Fruit fly (Drosophila melanogaster) whole organism, embryonic: Measurements from ENCODE around the gene Lcp65Ab1.

Experiments
- Antp ChIP-seq: fragments of 200-800 bp; sonication (Bioruptor generic); optimal IDR thresholded peaks from 3 replicates; lab custom pipeline; 2016; ENCODE audit warnings: missing biosample characterization, missing genetic modification characterization
- Asciz ChIP-seq: fragments of 200-800 bp; sonication (Bioruptor generic); optimal IDR thresholded peaks from 2 replicates; lab custom pipeline; 2017; ENCODE audit warnings: missing biosample characterization, mild to moderate bottlenecking, missing genetic modification characterization, missing genetic modification reagents
- B-H2 ChIP-seq: fragments of 200-800 bp; sonication (Bioruptor generic); optimal IDR thresholded peaks from 2 replicates; lab custom pipeline; 2018; ENCODE audit warnings: missing biosample characterization, mild to moderate bottlenecking, missing genetic modification characterization
- CG10209 ChIP-seq: fragments of 200-800 bp; sonication (Bioruptor generic); optimal IDR thresholded peaks from 3 replicates; lab custom pipeline; 2017; ENCODE audit warnings: missing biosample characterization, mild to moderate bottlenecking, missing genetic modification characterization, missing genetic modification reagents
- CG10543 ChIP-seq: fragments of 200-800 bp; sonication (Bioruptor generic); optimal IDR thresholded peaks from 3 replicates; lab custom pipeline; 2017; ENCODE audit warnings: missing biosample characterization, mild to moderate bottlenecking, missing genetic modification characterization, moderate library complexity
- CG10565 ChIP-seq: fragments of 200-800 bp; sonication (Bioruptor generic); optimal IDR thresholded peaks from 3 replicates; lab custom pipeline; 2016; ENCODE audit warnings: missing biosample characterization, mild to moderate bottlenecking, missing genetic modification characterization
- CG11093 ChIP-seq: fragments of 200-800 bp; sonication (Bioruptor generic); IDR thresholded peaks from 3 replicates; pipeline ENCODE4 v1.3.6; 2022; ENCODE audit warnings: missing biosample characterization, missing genetic modification characterization
- CG12299 ChIP-seq: fragments of 200-800 bp; sonication (Bioruptor generic); optimal IDR thresholded peaks from 2 replicates; lab custom pipeline; 2018; ENCODE audit warnings: missing biosample characterization, mild to moderate bottlenecking, missing genetic modification characterization
- CG12391 ChIP-seq: fragments of 200-800 bp; sonication (Bioruptor generic); optimal IDR thresholded peaks from 3 replicates; lab custom pipeline; 2018; ENCODE audit warnings: missing biosample characterization, mild to moderate bottlenecking, missing genetic modification characterization, moderate library complexity
- CG13624 ChIP-seq: fragments of 200-800 bp; sonication (Bioruptor generic); optimal IDR thresholded peaks from 2 replicates; lab custom pipeline; 2016; ENCODE audit warnings: missing biosample characterization, missing genetic modification characterization
- CG16779 ChIP-seq: fragments of 200-800 bp; sonication (Bioruptor generic); IDR thresholded peaks from 2 replicates; pipeline ENCODE4 v1.3.6; 2022; ENCODE audit warnings: missing biosample characterization, missing genetic modification characterization
- CG16813 ChIP-seq: fragments of 200-800 bp; sonication (Bioruptor generic); IDR thresholded peaks from 3 replicates; pipeline ENCODE4 v1.3.6; 2022; ENCODE audit warnings: missing biosample characterization, missing genetic modification characterization; ENCODE audit not compliant: partially characterized antibody
- CG2129 ChIP-seq: fragments of 200-800 bp; sonication (Bioruptor generic); IDR thresholded peaks from 2 replicates; pipeline ENCODE4 v1.3.6; 2022; ENCODE audit warnings: missing biosample characterization, missing genetic modification characterization; ENCODE audit not compliant: partially characterized antibody
- CG4282 ChIP-seq: fragments of 200-800 bp; sonication (Bioruptor generic); optimal IDR thresholded peaks from 2 replicates; lab custom pipeline; 2016; ENCODE audit warnings: missing biosample characterization, missing genetic modification characterization
- CG8281 ChIP-seq: fragments of 200-800 bp; sonication (Bioruptor generic); optimal IDR thresholded peaks from 2 replicates; lab custom pipeline; 2018; ENCODE audit warnings: missing biosample characterization, mild to moderate bottlenecking, missing genetic modification characterization, moderate library complexity
- Dip2 ChIP-seq: fragments of 200-800 bp; sonication (Bioruptor generic); IDR thresholded peaks from 2 replicates; pipeline ENCODE4 v1.3.6; 2022; ENCODE audit warnings: missing biosample characterization, missing genetic modification characterization
- E2f2 ChIP-seq: fragments of 200-800 bp; sonication (Bioruptor generic); IDR thresholded peaks from 2 replicates; pipeline ENCODE4 v1.3.6; 2022; ENCODE audit warnings: missing biosample characterization, missing genetic modification characterization
- HLH4C ChIP-seq: fragments of 200-800 bp; sonication (Bioruptor generic); IDR thresholded peaks from 3 replicates; pipeline ENCODE4 v1.3.6; 2022; ENCODE audit warnings: missing biosample characterization, missing genetic modification characterization; ENCODE audit not compliant: partially characterized antibody
- Hand ChIP-seq: fragments of 200-800 bp; sonication (Bioruptor generic); optimal IDR thresholded peaks from 2 replicates; lab custom pipeline; 2017; ENCODE audit warnings: mild to moderate bottlenecking, missing biosample characterization, missing genetic modification reagents, missing genetic modification characterization
- NC2α ChIP-seq: fragments of 200-800 bp; sonication (Bioruptor generic); optimal IDR thresholded peaks from 2 replicates; lab custom pipeline; 2016; ENCODE audit warnings: missing biosample characterization, missing genetic modification characterization
- Nf-YB ChIP-seq: fragments of 200-800 bp; sonication (Bioruptor generic); optimal IDR thresholded peaks from 3 replicates; lab custom pipeline; 2019; ENCODE audit warnings: missing biosample characterization, mild to moderate bottlenecking, missing genetic modification characterization, moderate library complexity
- Opbp ChIP-seq: fragments of 200-800 bp; sonication (Bioruptor generic); IDR thresholded peaks from 3 replicates; pipeline ENCODE4 v1.3.6; 2022; ENCODE audit warnings: missing biosample characterization, missing genetic modification characterization; ENCODE audit not compliant: partially characterized antibody
- Sry-β ChIP-seq: fragments of 200-800 bp; sonication (Bioruptor generic); optimal IDR thresholded peaks from 2 replicates; lab custom pipeline; 2018; ENCODE audit warnings: missing biosample characterization, mild to moderate bottlenecking, missing genetic modification characterization, moderate library complexity
- TFAM ChIP-seq: fragments of 200-800 bp; sonication (Bioruptor generic); optimal IDR thresholded peaks from 2 replicates; lab custom pipeline; 2017; ENCODE audit warnings: missing biosample characterization, missing genetic modification characterization, inconsistent platforms
- Tbp ChIP-seq: fragments of >200 bp; optimal IDR thresholded peaks from 2 replicates; lab custom pipeline; 2018; ENCODE audit warnings: missing biosample characterization, missing genetic modification characterization
- Usf ChIP-seq: fragments of 200-800 bp; sonication (Bioruptor generic); optimal IDR thresholded peaks from 2 replicates; lab custom pipeline; 2017; ENCODE audit warnings: missing genotype, missing biosample characterization, missing genetic modification characterization
- ab ChIP-seq: fragments of 200-800 bp; sonication (Bioruptor generic); optimal IDR thresholded peaks from 2 replicates; lab custom pipeline; 2016; ENCODE audit warnings: missing biosample characterization, missing genetic modification characterization
- ase ChIP-seq: fragments of 200-800 bp; sonication (Bioruptor generic); IDR thresholded peaks from 3 replicates; pipeline ENCODE4 v1.3.6; 2022; ENCODE audit warnings: missing biosample characterization, missing genetic modification characterization
- bcd ChIP-seq: fragments of 200-800 bp; sonication (Bioruptor generic); optimal IDR thresholded peaks from 2 replicates; lab custom pipeline; 2017; ENCODE audit warnings: missing biosample characterization, mild to moderate bottlenecking, missing genetic modification characterization
- btn ChIP-seq: fragments of 200-800 bp; sonication (Bioruptor generic); optimal IDR thresholded peaks from 2 replicates; lab custom pipeline; 2016; ENCODE audit warnings: missing biosample characterization, missing genetic modification characterization
- crc ChIP-seq: fragments of 200-800 bp; sonication (Bioruptor generic); optimal IDR thresholded peaks from 2 replicates; lab custom pipeline; 2016; ENCODE audit warnings: missing biosample characterization, missing genetic modification characterization
- croc ChIP-seq: fragments of 200-800 bp; sonication (Bioruptor generic); conservative IDR thresholded peaks from 3 replicates; pipeline ENCODE4 v1.3.6; 2022; ENCODE audit warnings: missing biosample characterization, missing genetic modification characterization
- eve ChIP-seq, 2 experiments: fragments of >200 bp; optimal IDR thresholded peaks; 2 replicates each; lab custom pipeline; 2017; ENCODE audit warnings: missing biosample characterization in 2 of 2, missing genetic modification characterization in 2 of 2
- ewg ChIP-seq: fragments of 200-800 bp; sonication (Bioruptor generic); optimal IDR thresholded peaks from 3 replicates; lab custom pipeline; 2017; ENCODE audit warnings: mild to moderate bottlenecking, missing biosample characterization, missing genetic modification reagents, missing genetic modification characterization
- ftz-f1 ChIP-seq: fragments of 200-800 bp; sonication (Bioruptor generic); optimal IDR thresholded peaks from 2 replicates; lab custom pipeline; 2016; ENCODE audit warnings: missing biosample characterization, missing genetic modification characterization
- gcm ChIP-seq: fragments of 200-800 bp; sonication (Bioruptor generic); optimal IDR thresholded peaks from 2 replicates; lab custom pipeline; 2019; ENCODE audit warnings: missing biosample characterization, mild to moderate bottlenecking, missing genetic modification characterization, moderate library complexity
- gem ChIP-seq: fragments of 200-800 bp; sonication (Bioruptor generic); optimal IDR thresholded peaks from 2 replicates; lab custom pipeline; 2019; ENCODE audit warnings: missing biosample characterization, mild to moderate bottlenecking, missing genetic modification characterization, moderate library complexity
- gsb ChIP-seq: fragments of 200-800 bp; sonication (Bioruptor generic); IDR thresholded peaks from 2 replicates; pipeline ENCODE4 v1.3.6; 2022; ENCODE audit warnings: missing biosample characterization, missing genetic modification characterization
- jing ChIP-seq: fragments of 200-800 bp; sonication (Bioruptor generic); optimal IDR thresholded peaks from 2 replicates; lab custom pipeline; 2018; ENCODE audit warnings: missing biosample characterization, mild to moderate bottlenecking, missing genetic modification characterization
- kni ChIP-seq: fragments of 200-800 bp; sonication (Bioruptor generic); optimal IDR thresholded peaks from 3 replicates; lab custom pipeline; 2017; ENCODE audit warnings: mild to moderate bottlenecking, missing biosample characterization, missing genetic modification reagents, missing genetic modification characterization
- knrl ChIP-seq: fragments of 200-800 bp; sonication (Bioruptor generic); IDR thresholded peaks from 3 replicates; pipeline ENCODE4 v1.3.6; 2022; ENCODE audit warnings: missing biosample characterization, missing genetic modification characterization; ENCODE audit not compliant: partially characterized antibody
- lov ChIP-seq, 2 experiments: fragments of 200-800 bp in 1 of 2; fragments of >200 bp in 1 of 2; sonication (Bioruptor generic) in 1 of 2; IDR thresholded peaks in 1 of 2; optimal IDR thresholded peaks in 1 of 2; 2 replicates in 1 of 2; 3 replicates in 1 of 2; pipeline versions ENCODE4 v1.3.6 to Lab custom; 2017 to 2022; ENCODE audit warnings: missing biosample characterization in 1 of 2, missing genetic modification characterization in 1 of 2
- pb ChIP-seq: fragments of 200-800 bp; sonication (Bioruptor generic); optimal IDR thresholded peaks from 3 replicates; lab custom pipeline; 2016; ENCODE audit warnings: missing biosample characterization, missing genetic modification characterization
- shn ChIP-seq: fragments of 200-800 bp; sonication (Bioruptor generic); optimal IDR thresholded peaks from 3 replicates; lab custom pipeline; 2016; ENCODE audit warnings: missing biosample characterization, missing genetic modification characterization
- slbo ChIP-seq: fragments of 200-800 bp; sonication (Bioruptor generic); IDR thresholded peaks from 2 replicates; pipeline ENCODE4 v1.3.6; 2022; ENCODE audit warnings: missing biosample characterization, missing genetic modification characterization
- sna ChIP-seq: fragments of 200-800 bp; sonication (Bioruptor generic); IDR thresholded peaks from 2 replicates; pipeline ENCODE4 v1.3.6; 2022; ENCODE audit warnings: missing biosample characterization, missing genetic modification characterization; ENCODE audit not compliant: partially characterized antibody
- wor ChIP-seq: fragments of 200-800 bp; sonication (Bioruptor generic); IDR thresholded peaks from 2 replicates; pipeline ENCODE4 v1.3.6; 2022; ENCODE audit warnings: missing biosample characterization, missing genetic modification characterization

Gene Lcp65Ab1

DNA sequence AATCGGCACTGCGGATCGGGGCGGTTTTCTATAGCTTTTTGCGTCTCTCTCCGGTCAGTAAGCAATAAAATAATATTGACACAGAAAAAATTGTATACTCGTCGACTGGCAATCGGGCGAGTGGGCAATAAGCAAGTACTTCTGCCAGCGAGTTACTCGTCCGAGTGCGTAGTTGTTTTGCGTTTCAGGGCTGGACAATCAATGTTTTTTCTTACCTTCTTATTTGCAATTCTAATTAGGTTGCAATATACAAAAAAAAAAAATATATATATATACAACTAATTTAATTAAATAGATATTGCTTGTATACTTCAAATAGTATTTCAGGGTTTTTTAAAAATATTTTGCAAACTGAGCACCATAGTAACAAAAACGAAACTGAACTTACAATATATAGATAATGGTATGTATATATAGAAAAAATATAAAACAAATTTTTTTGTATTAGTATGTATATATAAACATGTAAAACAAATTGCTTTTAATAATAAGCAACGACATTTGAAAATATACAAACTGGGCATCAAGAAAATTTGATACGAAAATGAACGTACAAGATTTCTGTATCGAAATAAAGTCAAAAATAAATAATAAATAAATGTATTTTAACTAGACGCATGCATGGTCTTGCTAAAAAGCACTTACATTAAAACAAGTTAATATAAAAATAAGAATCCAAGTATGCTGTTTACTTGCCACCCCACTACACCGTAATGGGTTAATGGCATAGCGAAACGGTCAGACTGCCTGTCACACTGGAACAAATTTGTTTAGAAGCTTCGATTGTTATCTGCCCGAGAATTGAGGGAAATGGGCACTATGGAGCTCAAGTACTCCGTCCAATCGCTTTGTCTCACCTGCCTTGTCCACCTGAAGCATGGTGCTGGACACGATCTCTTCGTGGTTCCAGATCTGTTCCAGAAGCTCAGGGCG lies 39.9 kb downstream of the Lcp65Ab1 start, which contains the start of the genes D19A and CG7386 (continued):
- TF ChIP-seq ase (GFP tag; lab: Robert Waterston, UW) (peak; percentile 67; the same call in 2 of the 3 replicates), Nf-YB (GFP tag; lab: Kevin White, UChicago) (peak; percentile 29), knrl (GFP tag; lab: Robert Waterston, UW) (peak; percentile 39; the same call in 2 of the 3 replicates), Tbp (GFP tag; lab: Kevin White, UChicago) (no peak), ftz-f1 (GFP tag; lab: Kevin White, UChicago) (no peak), lov (optimal IDR thresholded peaks at IDR 0.05; lab: Kevin White, UChicago) (no peak), lov (GFP tag; IDR thresholded peaks at IDR 0.05; lab: Robert Waterston, UW) (peak; percentile 31; the same call in 1 of the 3 replicates), CG13624 (GFP tag; lab: Kevin White, UChicago) (peak; percentile 66), Asciz (GFP tag; lab: Kevin White, UChicago) (no peak), pb (GFP tag; lab: Kevin White, UChicago) (peak; percentile 46), NC2α (GFP tag; lab: Kevin White, UChicago) (no peak), gcm (GFP tag; lab: Kevin White, UChicago) (peak; percentile 24), shn (GFP tag; lab: Kevin White, UChicago) (peak; percentile 50), jing (GFP tag; lab: Kevin White, UChicago) (no peak), gem (tag; lab: Kevin White, UChicago) (peak; percentile 74), TFAM (GFP tag; lab: Kevin White, UChicago) (no peak), CG10209 (GFP tag; lab: Kevin White, UChicago) (no peak), E2f2 (GFP tag; lab: Robert Waterston, UW) (no peak; the same call in 1 of the 2 replicates), Hand (GFP tag; lab: Kevin White, UChicago) (no peak), CG4282 (GFP tag; lab: Kevin White, UChicago) (no peak), HLH4C (peak; percentile 51; the same call in 2 of the 3 replicates), CG12299 (tag; lab: Kevin White, UChicago) (no peak), CG10543 (peak; percentile 48), CG16813 (no peak), ab (peak; percentile 52), croc (GFP tag; lab: Robert Waterston, UW) (peak; percentile 14; the same call in 1 of the 3 replicates), crc (GFP tag; lab: Kevin White, UChicago) (no peak), sna (GFP tag; lab: Robert Waterston, UW) (0 out of 2 replicates have a peak, but pooled peaks have one; percentile 12), gsb (GFP tag; lab: Robert Waterston, UW) (peak; percentile 15; the same call in 1 of the 2 replicates), kni (GFP tag; lab: Kevin White, UChicago) (no peak), CG8281 (tag; lab: Kevin White, UChicago) (no peak), Sry-β (GFP tag; lab: Kevin White, UChicago) (no peak), ewg (GFP tag; lab: Kevin White, UChicago) (peak; percentile 23), CG10565 (GFP tag; lab: Kevin White, UChicago) (no peak), Dip2 (GFP tag; lab: Robert Waterston, UW) (no peak), Antp (peak; percentile 68), CG11093 (GFP tag; lab: Robert Waterston, UW) (peak; percentile 53; the same call in 2 of the 3 replicates), CG12391 (tag; lab: Kevin White, UChicago) (peak; percentile 73), wor (peak; percentile 42; the same call in 1 of the 2 replicates), CG2129 (GFP tag; lab: Robert Waterston, UW) (no peak), slbo (peak; percentile 86), eve (GFP tag; optimal IDR thresholded peaks at IDR 0.05; lab: Kevin White, UChicago) (no peak), CG16779 (0 out of 2 replicates have a peak, but pooled peaks have one; percentile 20), bcd (GFP tag; lab: Kevin White, UChicago) (peak; percentile 34), Usf (GFP tag; lab: Kevin White, UChicago) (no peak), btn (GFP tag; lab: Kevin White, UChicago) (no peak), Opbp (GFP tag; lab: Robert Waterston, UW) (no peak), B-H2 (GFP tag; lab: Kevin White, UChicago) (peak; percentile 54)
